Fruit fly (Drosophila melanogaster) whole organism, wandering third instar larva: ENCODE results near the gene CG33281.
A peak's percentile ranks its signal among the peaks of the same experiment; 100 is the strongest.

Experiments
- CG9705 ChIP-seq: fragments of 200-800 bp; sonication (Bioruptor generic); optimal IDR thresholded peaks from 2 replicates; lab custom pipeline; 2018; ENCODE audit warnings: missing biosample characterization, mild to moderate bottlenecking, missing genetic modification characterization
- CrebA ChIP-seq: fragments of 200-800 bp; sonication (Bioruptor generic); optimal IDR thresholded peaks from 2 replicates; lab custom pipeline; 2016; ENCODE audit warnings: missing biosample characterization, mild to moderate bottlenecking, missing genetic modification characterization, borderline replicate concordance
- Dfd ChIP-seq: fragments of >200 bp; optimal IDR thresholded peaks from 2 replicates; lab custom pipeline; 2017; ENCODE audit warnings: missing biosample characterization, missing genetic modification characterization
- Dif ChIP-seq: fragments of 200-275, 200-300 bp; sonication (Bioruptor generic); optimal IDR thresholded peaks from 2 replicates; lab custom pipeline; 2018; ENCODE audit warnings: missing biosample characterization, missing genetic modification characterization; ENCODE audit not compliant: partially characterized antibody
- GATAd ChIP-seq: sonication (Bioruptor generic); optimal IDR thresholded peaks from 2 replicates; lab custom pipeline; 2016; ENCODE audit warnings: missing biosample characterization, missing genetic modification characterization
- HLH106 ChIP-seq: fragments of 200-800 bp; optimal IDR thresholded peaks from 3 replicates; lab custom pipeline; 2019; ENCODE audit warnings: missing biosample characterization, mild to moderate bottlenecking, missing genetic modification characterization, moderate library complexity
- Hnf4 ChIP-seq: fragments of 200-800 bp; sonication (Bioruptor generic); optimal IDR thresholded peaks from 2 replicates; lab custom pipeline; 2016; ENCODE audit warnings: missing biosample characterization, mild to moderate bottlenecking, missing genetic modification characterization
- Hr78 ChIP-seq: fragments of >200 bp; optimal IDR thresholded peaks from 2 replicates; lab custom pipeline; 2017; ENCODE audit warnings: missing biosample characterization, missing genetic modification characterization
- Hr83 ChIP-seq: fragments of 200-300 bp; sonication (Bioruptor generic); optimal IDR thresholded peaks from 2 replicates; lab custom pipeline; 2016; ENCODE audit warnings: missing biosample characterization, mild to moderate bottlenecking, missing genetic modification characterization, moderate library complexity; ENCODE audit not compliant: poor library complexity, severe bottlenecking
- Jra ChIP-seq: sonication (Bioruptor generic); optimal IDR thresholded peaks from 2 replicates; lab custom pipeline; 2016; ENCODE audit warnings: missing biosample characterization, missing genetic modification characterization
- Mio ChIP-seq: sonication (Bioruptor generic); optimal IDR thresholded peaks from 2 replicates; lab custom pipeline; 2016; ENCODE audit warnings: missing biosample characterization, missing genetic modification characterization
- N ChIP-seq: fragments of >200 bp; optimal IDR thresholded peaks from 2 replicates; lab custom pipeline; 2018; ENCODE audit warnings: missing biosample characterization, missing external identifiers, missing genetic modification characterization
- Rel ChIP-seq, 2 experiments: fragments of 200-800 bp; sonication (Bioruptor generic) in 1 of 2; optimal IDR thresholded peaks; 2 replicates in 1 of 2; 3 replicates in 1 of 2; lab custom pipeline; 2016 to 2019; ENCODE audit warnings: mild to moderate bottlenecking in 2 of 2, missing biosample characterization in 2 of 2, missing genetic modification characterization in 2 of 2, moderate library complexity in 1 of 2
- Vsx2 ChIP-seq: fragments of 200-300, 225-300 bp; sonication (Bioruptor generic); optimal IDR thresholded peaks from 2 replicates; lab custom pipeline; 2018; ENCODE audit warnings: missing biosample characterization, missing genetic modification characterization; ENCODE audit not compliant: partially characterized antibody
- br ChIP-seq: fragments of 200-800 bp; sonication (Bioruptor generic); optimal IDR thresholded peaks from 2 replicates; lab custom pipeline; 2016; ENCODE audit warnings: missing biosample characterization, missing genetic modification characterization
- brk ChIP-seq: fragments of 200-800 bp; sonication (Bioruptor generic); optimal IDR thresholded peaks from 2 replicates; lab custom pipeline; 2016; ENCODE audit warnings: missing biosample characterization, mild to moderate bottlenecking, missing genetic modification characterization
- dl ChIP-seq, 2 experiments: fragments of 175-275, 200-275 bp in 1 of 2; fragments of 200-275 bp in 1 of 2; sonication (Bioruptor generic); optimal IDR thresholded peaks; lab custom pipeline; 2018; ENCODE audit warnings: mild to moderate bottlenecking in 2 of 2, missing biosample characterization in 2 of 2, missing genetic modification characterization in 2 of 2, moderate library complexity in 2 of 2; ENCODE audit not compliant: partially characterized antibody in 2 of 2, insufficient read depth in 1 of 2
- ey ChIP-seq: fragments of 200-800 bp; sonication (Bioruptor generic); optimal IDR thresholded peaks from 2 replicates; lab custom pipeline; 2016; ENCODE audit warnings: missing biosample characterization, missing genetic modification characterization
- foxo ChIP-seq, 2 experiments: fragments of 200-800 bp; sonication (Bioruptor generic); optimal IDR thresholded peaks; 2 replicates in 1 of 2; 3 replicates in 1 of 2; lab custom pipeline; 2016 to 2017; ENCODE audit warnings: missing biosample characterization in 2 of 2, missing genetic modification characterization in 2 of 2
- h ChIP-seq: fragments of 200-800 bp; sonication (Bioruptor generic); optimal IDR thresholded peaks from 3 replicates; lab custom pipeline; 2016; ENCODE audit warnings: missing biosample characterization, mild to moderate bottlenecking, missing genetic modification characterization
- jim ChIP-seq: fragments of 175-275, 200-325 bp; sonication (Bioruptor generic); optimal IDR thresholded peaks from 2 replicates; lab custom pipeline; 2016; ENCODE audit warnings: missing biosample characterization, mild to moderate bottlenecking, missing genetic modification characterization
- lola ChIP-seq: fragments of >200 bp; optimal IDR thresholded peaks from 2 replicates; lab custom pipeline; 2017; ENCODE audit warnings: missing biosample characterization, missing genetic modification characterization
- pan ChIP-seq: fragments of >200 bp; optimal IDR thresholded peaks from 2 replicates; lab custom pipeline; 2017
- psq ChIP-seq: fragments of 200-800 bp; sonication (Bioruptor generic); optimal IDR thresholded peaks from 3 replicates; lab custom pipeline; 2017; ENCODE audit warnings: missing biosample characterization, mild to moderate bottlenecking, missing genetic modification characterization, moderate library complexity
- rgr ChIP-seq: fragments of 200-800 bp; sonication (Bioruptor generic); optimal IDR thresholded peaks from 3 replicates; lab custom pipeline; 2016; ENCODE audit warnings: missing biosample characterization, mild to moderate bottlenecking, missing genetic modification characterization
- sage ChIP-seq: fragments of 200-800 bp; sonication (Bioruptor generic); optimal IDR thresholded peaks from 2 replicates; lab custom pipeline; 2016; ENCODE audit warnings: missing biosample characterization, mild to moderate bottlenecking, missing genetic modification characterization
- tai ChIP-seq: sonication (Bioruptor generic); optimal IDR thresholded peaks from 2 replicates; lab custom pipeline; 2016; ENCODE audit warnings: missing biosample characterization, missing genetic modification characterization
- usp ChIP-seq: fragments of >200 bp; optimal IDR thresholded peaks from 2 replicates; lab custom pipeline; 2017; ENCODE audit warnings: missing biosample characterization, missing genetic modification characterization
- woc ChIP-seq: sonication (Bioruptor generic); optimal IDR thresholded peaks from 2 replicates; lab custom pipeline; 2016; ENCODE audit warnings: missing biosample characterization, mild to moderate bottlenecking, missing genetic modification characterization

CG33281 gene

DNA sequence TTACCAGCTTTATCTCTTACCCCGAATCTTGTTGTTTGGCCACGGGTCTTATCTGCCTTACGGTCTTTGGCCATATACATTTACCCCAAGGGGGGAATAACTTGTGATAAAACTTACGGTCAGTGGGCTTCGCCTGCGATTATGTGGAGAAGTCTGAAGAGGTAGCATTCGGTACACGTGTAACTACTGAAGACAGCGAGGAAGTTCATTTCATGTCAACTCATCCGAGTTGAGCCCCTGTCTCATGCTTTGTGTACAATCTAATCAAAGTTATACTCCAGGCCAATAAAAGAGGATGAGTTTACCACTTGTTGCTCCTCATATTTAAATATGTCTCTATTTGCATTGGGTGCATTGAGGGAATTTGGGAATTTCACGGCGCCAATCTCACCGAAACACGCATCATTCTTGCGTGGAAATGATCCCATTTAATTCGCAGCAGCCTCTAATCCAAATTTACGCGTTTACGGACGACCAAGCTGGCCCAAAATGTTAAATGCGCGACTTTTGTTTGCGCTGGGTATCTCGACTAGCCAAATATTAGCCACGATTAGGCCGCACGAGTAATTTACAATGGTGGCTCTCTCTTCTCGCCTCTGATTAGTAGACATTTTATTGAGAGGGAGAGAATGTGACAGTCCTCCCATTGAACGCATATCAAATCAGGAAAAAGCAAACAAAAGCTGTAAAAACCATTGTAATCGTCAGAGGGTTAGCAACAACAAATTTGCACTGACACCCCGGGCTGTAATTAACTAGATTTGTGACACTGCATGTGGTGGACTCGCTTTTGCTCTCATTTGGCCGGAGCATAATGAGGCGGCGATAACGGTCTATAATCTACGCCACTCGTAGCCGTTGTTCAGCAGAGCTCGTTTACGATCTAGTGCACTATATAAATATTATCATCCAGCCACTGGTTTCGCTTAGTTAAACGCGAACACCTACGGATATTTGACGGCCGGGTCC, at the start of gene CG33281:
Gene CG33281, plus strand, starts transcription at position 919 of the 969 bp plus-strand sequence.
- TF ChIP-seq Rel (GFP tag; optimal IDR thresholded peaks at IDR 0.05; lab: Kevin White, UChicago) (no peak), Rel (tag; optimal IDR thresholded peaks at IDR 0.05; lab: Kevin White, UChicago) (no peak), jim (no peak)

DNA sequence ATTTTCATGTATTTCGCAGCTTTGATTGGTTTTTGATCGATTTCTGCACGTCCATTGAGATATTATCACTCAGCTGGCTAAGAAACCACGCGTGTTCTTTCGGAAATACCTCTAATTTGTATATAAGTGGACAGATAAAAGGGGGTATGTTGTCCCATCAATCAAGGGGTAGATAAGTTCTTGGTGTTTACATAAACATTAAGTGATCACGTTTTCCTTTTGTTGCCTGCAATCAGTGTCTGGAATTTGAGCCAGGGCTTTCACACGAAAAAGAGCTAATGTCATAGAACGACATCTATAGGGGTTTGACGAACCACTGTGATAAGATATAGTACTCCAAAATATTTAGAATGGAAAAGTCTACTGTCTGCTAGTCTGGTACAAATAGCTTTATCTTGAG, 45.3 kb upstream of the CG33281 start:
- TF ChIP-seq jim = no peak
- no peak for TF ChIP-seq Rel (GFP tag; optimal IDR thresholded peaks at IDR 0.05; lab: Kevin White, UChicago)
- peak; percentile 67 for TF ChIP-seq Rel (tag; optimal IDR thresholded peaks at IDR 0.05; lab: Kevin White, UChicago)

- TF ChIP-seq ey (GFP tag; lab: Kevin White, UChicago) (no peak), Hr78 (no peak), foxo (GFP tag; optimal IDR thresholded peaks at IDR 0.05; lab: Kevin White, UChicago) (no peak), CrebA (GFP tag; lab: Kevin White, UChicago) (no peak), GATAd (GFP tag; lab: Kevin White, UChicago) (no peak), Jra (GFP tag; lab: Kevin White, UChicago) (no peak), jim (no peak), Vsx2 (GFP tag; lab: Kevin White, UChicago) (no peak), brk (no peak), h (no peak), Dif (GFP tag; lab: Kevin White, UChicago) (no peak), sage (no peak), N (GFP tag; lab: Kevin White, UChicago) (no peak), rgr (GFP tag; lab: Kevin White, UChicago) (no peak), dl (GFP tag; optimal IDR thresholded peaks at IDR 0.05; lab: Kevin White, UChicago; ENCODE audit: insufficient read depth in 1 of 2, partially characterized antibody in 2 of 2) (no peak)
- TF ChIP-seq, all 38 proteins: peak for 0
These were observed 43.5 kb upstream of the CG33281 start, which contains the start of gene OtopLb for dm6 chr2L:3280484-3280993. Gene OtopLb, minus strand, starts transcription at chr2L:3280534.

dm6 chr2L:3293718-3294340, 30.2 kb upstream of the CG33281 start:
- TF ChIP-seq CrebA (GFP tag; lab: Kevin White, UChicago) (peak; percentile 6), woc (GFP tag; lab: Kevin White, UChicago) (no peak)

DNA sequence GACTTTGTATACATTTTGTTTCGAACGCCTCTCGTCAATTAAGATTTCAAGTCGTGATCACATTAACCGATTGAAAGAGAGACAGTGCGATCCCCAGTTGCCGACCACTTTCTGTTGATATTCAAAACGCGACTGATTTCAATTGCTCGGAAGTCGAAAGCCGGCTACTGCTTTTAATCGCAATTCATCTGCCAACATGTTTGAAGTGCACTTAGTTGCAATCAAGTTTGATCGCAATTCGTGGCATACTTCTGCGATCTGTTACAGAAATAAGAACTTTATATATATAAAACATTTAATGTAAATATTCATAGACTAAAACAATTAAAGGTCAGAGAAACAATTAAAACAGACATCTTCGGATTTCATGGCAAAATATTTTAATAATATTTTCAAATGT, 29.5 kb upstream of the CG33281 start, which contains the start of gene CG9664:
Gene CG9664, minus strand, starts transcription at position 135 of the 400 bp plus-strand sequence.
- TF ChIP-seq pan (lab: Kevin White, UChicago) (no peak), sage (peak; percentile 3), usp (GFP tag; lab: Kevin White, UChicago) (no peak), Mio (GFP tag; lab: Kevin White, UChicago) (no peak), Hr83 (GFP tag; lab: Kevin White, UChicago) (no peak)

dm6 chr2L:3298065-3298469, 26.0 kb upstream of the CG33281 start:
- TF ChIP-seq sage (no peak), Rel (GFP tag; optimal IDR thresholded peaks at IDR 0.05; lab: Kevin White, UChicago) (no peak), Rel (tag; optimal IDR thresholded peaks at IDR 0.05; lab: Kevin White, UChicago) (peak; percentile 1), h (peak; percentile 54), CrebA (GFP tag; lab: Kevin White, UChicago) (peak; percentile 39)

dm6 chr2L:3299142-3299541, 24.9 kb upstream of the CG33281 start:
- TF ChIP-seq dl (GFP tag; optimal IDR thresholded peaks at IDR 0.05; lab: Kevin White, UChicago; ENCODE audit: insufficient read depth in 1 of 2, partially characterized antibody in 2 of 2) (no peak), Jra (GFP tag; lab: Kevin White, UChicago) (no peak), brk (no peak), Dfd (no peak), br (GFP tag; lab: Kevin White, UChicago) (no peak), usp (GFP tag; lab: Kevin White, UChicago) (no peak), Rel (GFP tag; optimal IDR thresholded peaks at IDR 0.05; lab: Kevin White, UChicago) (no peak), Rel (tag; optimal IDR thresholded peaks at IDR 0.05; lab: Kevin White, UChicago) (no peak), tai (GFP tag; lab: Kevin White, UChicago) (no peak), Mio (GFP tag; lab: Kevin White, UChicago) (no peak), lola (no peak), psq (GFP tag; lab: Kevin White, UChicago) (no peak), Hnf4 (GFP tag; lab: Kevin White, UChicago) (no peak), CG9705 (no peak), Hr78 (no peak), Hr83 (GFP tag; lab: Kevin White, UChicago) (no peak), HLH106 (tag; lab: Kevin White, UChicago) (no peak), sage (no peak), CrebA (GFP tag; lab: Kevin White, UChicago) (no peak)
